Worm (Caenorhabditis elegans) whole organism, L2 larva: ENCODE results near the gene F27B3.6.

Source experiments
- C34F6.9 ChIP-seq: fragments of 150-350 bp; optimal IDR thresholded peaks from 2 replicates; lab custom pipeline; 2014; ENCODE audit warnings: missing biosample characterization, missing genetic modification characterization
- F13H6.1 ChIP-seq: sonication (generic microtip); optimal IDR thresholded peaks from 2 replicates; lab custom pipeline; 2016; ENCODE audit warnings: missing genetic modification characterization, missing compliant biosample characterization
- R02D3.7 ChIP-seq: fragments of 150-350 bp; optimal IDR thresholded peaks from 2 replicates; lab custom pipeline; 2014; ENCODE audit warnings: missing biosample characterization, missing genetic modification characterization
- Y55F3AM.14 ChIP-seq: fragments of 200-800 bp; sonication (Bioruptor generic); optimal IDR thresholded peaks from 2 replicates; lab custom pipeline; 2018; ENCODE audit warnings: mild to moderate bottlenecking, missing genetic modification characterization, missing compliant biosample characterization
- ZK546.5 ChIP-seq: sonication (generic microtip); optimal IDR thresholded peaks from 2 replicates; lab custom pipeline; 2017; ENCODE audit warnings: missing biosample characterization, missing genetic modification characterization
- alr-1 ChIP-seq: fragments of 150-350 bp; optimal IDR thresholded peaks from 2 replicates; lab custom pipeline; 2014; ENCODE audit warnings: missing biosample characterization, missing genetic modification characterization
- aly-2 ChIP-seq: fragments of 150-350 bp; optimal IDR thresholded peaks from 2 replicates; lab custom pipeline; 2014; ENCODE audit warnings: missing biosample characterization, missing genetic modification characterization
- ama-1 ChIP-seq: fragments of 150-350 bp; optimal IDR thresholded peaks from 2 replicates; lab custom pipeline; 2018; ENCODE audit warnings: inconsistent platforms
- ceh-16 ChIP-seq: fragments of 150-350 bp; optimal IDR thresholded peaks from 2 replicates; lab custom pipeline; 2014; ENCODE audit warnings: missing biosample characterization, missing genetic modification characterization
- ceh-82 ChIP-seq: fragments of 150-350 bp; optimal IDR thresholded peaks from 2 replicates; lab custom pipeline; 2014; ENCODE audit warnings: missing biosample characterization, missing genetic modification characterization
- crh-2 ChIP-seq: sonication (generic microtip); optimal IDR thresholded peaks from 2 replicates; lab custom pipeline; 2017; ENCODE audit warnings: missing biosample characterization, missing genetic modification characterization
- dmd-4 ChIP-seq: sonication (generic microtip); optimal IDR thresholded peaks from 2 replicates; lab custom pipeline; 2017; ENCODE audit warnings: missing biosample characterization, missing genetic modification characterization
- egl-27 ChIP-seq: sonication (generic microtip); optimal IDR thresholded peaks from 3 replicates; lab custom pipeline; 2017; ENCODE audit warnings: missing biosample characterization, missing genetic modification reagents, missing genetic modification characterization
- elt-1 ChIP-seq: fragments of 150-350 bp; optimal IDR thresholded peaks from 2 replicates; lab custom pipeline; 2014; ENCODE audit warnings: missing biosample characterization, missing genetic modification characterization
- elt-3 ChIP-seq: sonication (generic microtip); optimal IDR thresholded peaks from 2 replicates; lab custom pipeline; 2017; ENCODE audit warnings: missing biosample characterization, missing genetic modification characterization
- fos-1 ChIP-seq: fragments of 150-350 bp; optimal IDR thresholded peaks from 2 replicates; lab custom pipeline; 2014; ENCODE audit warnings: missing biosample characterization, missing genetic modification characterization
- gmeb-1 ChIP-seq: fragments of 150-350 bp; optimal IDR thresholded peaks from 2 replicates; lab custom pipeline; 2014; ENCODE audit warnings: missing biosample characterization, missing genetic modification characterization
- lin-11 ChIP-seq: fragments of 150-350 bp; sonication (generic microtip); optimal IDR thresholded peaks from 2 replicates; lab custom pipeline; 2014; ENCODE audit warnings: missing biosample characterization, missing genetic modification characterization, inconsistent platforms, mixed read lengths
- lin-13 ChIP-seq: fragments of 150-350 bp; optimal IDR thresholded peaks from 2 replicates; lab custom pipeline; 2014; ENCODE audit warnings: missing biosample characterization, missing genetic modification reagents, missing genetic modification characterization
- lin-39 ChIP-seq: fragments of 150-350 bp; optimal IDR thresholded peaks from 2 replicates; lab custom pipeline; 2014; ENCODE audit warnings: missing biosample characterization, missing genetic modification reagents, missing genetic modification characterization
- lsy-2 ChIP-seq, 2 experiments: fragments of 150-350 bp in 1 of 2; sonication (generic microtip) in 1 of 2; optimal IDR thresholded peaks; 2 replicates each; lab custom pipeline; 2014 to 2017; ENCODE audit warnings: missing biosample characterization in 2 of 2, missing genetic modification characterization in 2 of 2
- mab-5 ChIP-seq: fragments of 150-350 bp; optimal IDR thresholded peaks from 2 replicates; lab custom pipeline; 2014; ENCODE audit warnings: missing biosample characterization, missing genetic modification characterization
- mbf-1 ChIP-seq: sonication (generic microtip); optimal IDR thresholded peaks from 2 replicates; lab custom pipeline; 2017; ENCODE audit warnings: missing biosample characterization, missing genetic modification characterization
- mdl-1 ChIP-seq, 2 experiments: fragments of 150-350 bp in 1 of 2; sonication (generic microtip) in 1 of 2; optimal IDR thresholded peaks; 2 replicates each; lab custom pipeline; 2017; ENCODE audit warnings: missing biosample characterization in 2 of 2, missing genetic modification characterization in 2 of 2
- nhr-10 ChIP-seq: sonication (generic microtip); optimal IDR thresholded peaks from 2 replicates; lab custom pipeline; 2017; ENCODE audit warnings: missing biosample characterization, missing genetic modification characterization
- nhr-11 ChIP-seq: fragments of 150-350 bp; optimal IDR thresholded peaks from 2 replicates; lab custom pipeline; 2014; ENCODE audit warnings: missing biosample characterization, missing genetic modification characterization
- nhr-12 ChIP-seq: fragments of 150-350 bp; optimal IDR thresholded peaks from 2 replicates; lab custom pipeline; 2014; ENCODE audit warnings: missing biosample characterization, missing genetic modification characterization
- nhr-129 ChIP-seq: fragments of 150-350 bp; optimal IDR thresholded peaks from 2 replicates; lab custom pipeline; 2014; ENCODE audit warnings: missing biosample characterization, missing genetic modification characterization
- nhr-21 ChIP-seq: fragments of 150-350 bp; optimal IDR thresholded peaks from 2 replicates; lab custom pipeline; 2014; ENCODE audit warnings: missing biosample characterization, missing genetic modification characterization
- nhr-237 ChIP-seq: fragments of 150-350 bp; optimal IDR thresholded peaks from 2 replicates; lab custom pipeline; 2014; ENCODE audit warnings: missing biosample characterization, missing genetic modification characterization
- nhr-25 ChIP-seq: fragments of 150-350 bp; sonication (generic microtip); optimal IDR thresholded peaks from 3 replicates; lab custom pipeline; 2014; ENCODE audit warnings: missing biosample characterization, missing genetic modification characterization
- peb-1 ChIP-seq: fragments of 150-350 bp; optimal IDR thresholded peaks from 2 replicates; lab custom pipeline; 2014; ENCODE audit warnings: missing biosample characterization, missing genetic modification characterization
- sem-4 ChIP-seq: fragments of 150-350 bp; optimal IDR thresholded peaks from 2 replicates; lab custom pipeline; 2014; ENCODE audit warnings: missing biosample characterization, missing genetic modification reagents, missing genetic modification characterization
- skn-1 ChIP-seq: sonication (generic microtip); optimal IDR thresholded peaks from 2 replicates; lab custom pipeline; 2017; ENCODE audit warnings: missing biosample characterization, missing genetic modification characterization
- sma-3 ChIP-seq: sonication (generic microtip); optimal IDR thresholded peaks from 2 replicates; lab custom pipeline; 2016; ENCODE audit warnings: missing genetic modification reagents, missing genetic modification characterization, missing compliant biosample characterization
- sma-9 ChIP-seq, 2 experiments: fragments of 150-350 bp in 1 of 2; sonication (generic microtip) in 1 of 2; optimal IDR thresholded peaks; 2 replicates each; lab custom pipeline; 2014 to 2016; ENCODE audit warnings: missing genetic modification characterization in 2 of 2, mild to moderate bottlenecking in 1 of 2, missing biosample characterization in 1 of 2, missing compliant biosample characterization in 1 of 2, missing genetic modification reagents in 1 of 2, moderate library complexity in 1 of 2
- snpc-4 ChIP-seq: fragments of 150-350 bp; optimal IDR thresholded peaks from 2 replicates; lab custom pipeline; 2014; ENCODE audit warnings: missing biosample characterization, missing genetic modification characterization
- unc-39 ChIP-seq: fragments of 150-350 bp; optimal IDR thresholded peaks from 2 replicates; lab custom pipeline; 2014; ENCODE audit warnings: missing biosample characterization, missing genetic modification characterization
- unc-55 ChIP-seq: fragments of 150-350 bp; sonication (generic microtip); optimal IDR thresholded peaks from 3 replicates; lab custom pipeline; 2014; ENCODE audit warnings: missing biosample characterization, missing genetic modification reagents, missing genetic modification characterization
- unc-62 ChIP-seq: fragments of 150-350 bp; optimal IDR thresholded peaks from 2 replicates; lab custom pipeline; 2014; ENCODE audit warnings: missing biosample characterization, missing genetic modification reagents, missing genetic modification characterization
- zag-1 ChIP-seq: fragments of 150-350 bp; optimal IDR thresholded peaks from 2 replicates; lab custom pipeline; 2014; ENCODE audit warnings: missing biosample characterization, missing genetic modification characterization
- ztf-11 ChIP-seq: sonication (generic microtip); optimal IDR thresholded peaks from 2 replicates; lab custom pipeline; 2017; ENCODE audit warnings: missing biosample characterization, missing genetic modification characterization
- ztf-4 ChIP-seq: fragments of 150-350 bp; optimal IDR thresholded peaks from 2 replicates; lab custom pipeline; 2014; ENCODE audit warnings: missing biosample characterization, missing genetic modification characterization

Gene F27B3.6

DNA sequence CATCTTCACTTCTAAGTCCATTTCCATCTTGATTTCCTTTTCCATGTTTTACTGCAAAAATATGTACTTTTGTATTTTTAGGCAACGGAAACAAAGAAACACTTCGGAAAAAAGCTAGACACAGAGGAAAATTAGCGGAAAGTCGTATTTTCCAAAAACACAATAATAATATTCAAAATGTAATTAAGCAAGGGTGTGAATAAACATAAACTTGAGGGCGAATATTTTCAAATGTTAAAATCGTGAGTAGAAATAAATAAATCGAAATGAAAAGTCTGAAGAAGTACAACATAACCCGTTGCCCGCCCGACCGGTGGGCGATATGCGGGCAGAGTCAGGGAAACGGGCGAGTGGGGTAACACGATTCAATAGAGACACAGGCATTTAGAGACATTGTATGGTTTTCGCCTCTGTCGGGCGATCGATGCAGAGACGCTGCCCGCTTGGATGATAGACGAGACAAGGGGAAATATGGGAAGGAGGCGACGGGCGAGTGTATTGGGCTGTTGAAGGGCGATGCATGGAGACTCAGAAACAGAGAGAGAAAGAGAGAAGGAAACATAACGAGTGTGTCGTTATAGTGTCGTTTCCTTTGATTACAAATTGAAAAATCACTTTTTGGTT lies 41.3 kb downstream of the F27B3.6 start, which contains the start of gene C09E7.4:
C09E7.4 (minus strand) TSS at position 51 of the 624 bp plus-strand sequence.
- TF ChIP-seq mbf-1 (tag; lab: Kevin White, UChicago) (no peak), sma-3 (GFP tag; lab: Kevin White, UChicago) (no peak), Y55F3AM.14 (no peak), C34F6.9 (peak; percentile 51), skn-1 (no peak), R02D3.7 (tag; lab: Kevin White, UChicago) (no peak), nhr-237 (no peak), zag-1 (tag; lab: Kevin White, UChicago) (no peak), sem-4 (tag; lab: Kevin White, UChicago) (peak; percentile 48), unc-39 (tag; lab: Kevin White, UChicago) (no peak), unc-62 (GFP tag; lab: Kevin White, UChicago) (no peak), aly-2 (no peak), elt-1 (tag; lab: Kevin White, UChicago) (no peak), sma-9 (GFP tag; optimal IDR thresholded peaks at IDR 0.05; lab: Kevin White, UChicago) (no peak), sma-9 (tag; optimal IDR thresholded peaks at IDR 0.05; lab: Kevin White, UChicago) (no peak), lin-13 (GFP tag; lab: Kevin White, UChicago) (no peak), egl-27 (tag; lab: Kevin White, UChicago) (no peak), nhr-21 (tag; lab: Kevin White, UChicago) (no peak), snpc-4 (tag; lab: Kevin White, UChicago) (no peak), nhr-129 (tag; lab: Kevin White, UChicago) (peak; percentile 66), fos-1 (no peak), lin-11 (tag; lab: Kevin White, UChicago) (peak; percentile 22), lsy-2 (tag; optimal IDR thresholded peaks at IDR 0.05; lab: Kevin White, UChicago) (no peak), mdl-1 (tag; optimal IDR thresholded peaks at IDR 0.05; lab: Kevin White, UChicago) (no peak), unc-55 (GFP tag; lab: Kevin White, UChicago) (peak; percentile 53), ztf-4 (tag; lab: Kevin White, UChicago) (no peak), ama-1 (lab: Kevin White, UChicago) (no peak), crh-2 (tag; lab: Kevin White, UChicago) (peak; percentile 20), elt-3 (tag; lab: Kevin White, UChicago) (no peak), peb-1 (tag; lab: Kevin White, UChicago) (no peak), ceh-16 (tag; lab: Kevin White, UChicago) (no peak), F13H6.1 (tag; lab: Kevin White, UChicago) (peak; percentile 45), alr-1 (tag; lab: Kevin White, UChicago) (no peak), nhr-11 (tag; lab: Kevin White, UChicago) (no peak), ZK546.5 (tag; lab: Kevin White, UChicago) (no peak), nhr-12 (tag; lab: Kevin White, UChicago) (no peak)
- TF ChIP-seq, all 48 proteins: peak for 7

DNA sequence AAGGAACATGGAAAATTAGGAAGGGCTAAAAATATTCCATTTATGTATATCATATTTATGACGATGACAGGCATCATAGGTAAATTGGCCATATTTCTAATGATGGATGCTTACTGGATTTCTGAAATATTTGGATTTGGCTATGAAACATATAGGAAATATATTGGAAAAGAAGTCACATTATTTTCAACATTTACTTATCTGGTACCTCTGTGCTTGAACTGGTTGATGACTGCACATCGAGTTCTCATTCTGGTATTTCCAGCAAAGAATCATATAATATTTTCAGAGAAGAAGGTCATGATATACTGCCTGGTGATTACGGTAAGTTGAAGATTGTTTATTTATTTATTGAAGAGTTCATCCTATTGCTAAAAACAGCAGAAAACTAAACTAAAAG lies 45.8 kb downstream of the F27B3.6 start, which contains the start of gene srxa-5:
srxa-5 (plus strand) TSS at position 301 of the 400 bp plus-strand sequence.
- TF ChIP-seq ztf-11 (tag; lab: Kevin White, UChicago) (no peak), mab-5 (tag; lab: Kevin White, UChicago) (no peak), lin-13 (GFP tag; lab: Kevin White, UChicago) (no peak), dmd-4 (tag; lab: Kevin White, UChicago) (no peak), fos-1 (no peak), egl-27 (tag; lab: Kevin White, UChicago) (no peak), crh-2 (tag; lab: Kevin White, UChicago) (no peak), gmeb-1 (tag; lab: Kevin White, UChicago) (no peak), nhr-10 (tag; lab: Kevin White, UChicago) (no peak), unc-55 (GFP tag; lab: Kevin White, UChicago) (no peak)
- TF ChIP-seq, all 48 proteins: peak for 0

DNA sequence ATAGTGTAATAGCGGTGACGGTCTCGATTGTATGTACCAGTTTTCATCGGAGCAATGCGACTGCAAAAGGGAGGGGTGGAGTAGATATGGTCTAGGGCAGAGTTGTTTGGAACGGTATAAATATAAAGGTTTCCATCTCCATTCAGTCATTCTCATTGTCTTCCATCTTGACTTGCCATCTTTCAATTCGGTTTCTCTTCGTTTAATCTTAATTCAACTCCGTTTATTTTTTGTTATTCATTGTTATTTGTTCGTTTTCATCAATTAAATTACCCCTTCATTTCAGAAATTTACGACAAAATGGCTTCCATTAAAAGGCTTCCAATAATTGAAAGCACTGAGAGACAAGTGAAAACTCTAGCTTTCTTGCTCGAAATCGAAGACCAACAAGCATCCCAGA lies 47.3 kb downstream of the F27B3.6 start, which contains the start of gene C09E7.11:
C09E7.11 (plus strand) TSS at position 301 of the 400 bp plus-strand sequence.
- no peak for TF ChIP-seq ceh-82 (tag; lab: Kevin White, UChicago)
- no peak for TF ChIP-seq lin-39
- no peak for TF ChIP-seq ama-1 (lab: Kevin White, UChicago)
- no peak for TF ChIP-seq C34F6.9
- TF ChIP-seq nhr-21 (tag; lab: Kevin White, UChicago) = no peak
- no peak for TF ChIP-seq gmeb-1 (tag; lab: Kevin White, UChicago)
- no peak for TF ChIP-seq crh-2 (tag; lab: Kevin White, UChicago)
- TF ChIP-seq R02D3.7 (tag; lab: Kevin White, UChicago) = no peak
- TF ChIP-seq mbf-1 (tag; lab: Kevin White, UChicago) = no peak
- TF ChIP-seq nhr-25 (tag; lab: Kevin White, UChicago) = no peak
- no peak for TF ChIP-seq sma-3 (GFP tag; lab: Kevin White, UChicago)
- no peak for TF ChIP-seq aly-2
- TF ChIP-seq lin-11 (tag; lab: Kevin White, UChicago) = no peak
- TF ChIP-seq ZK546.5 (tag; lab: Kevin White, UChicago) = no peak
- TF ChIP-seq unc-39 (tag; lab: Kevin White, UChicago) = no peak
- TF ChIP-seq, all 48 proteins: peak for 0
